Worm (Caenorhabditis elegans): Measurements from ENCODE around the gene C18D11.6.

C18D11.6 gene

DNA sequence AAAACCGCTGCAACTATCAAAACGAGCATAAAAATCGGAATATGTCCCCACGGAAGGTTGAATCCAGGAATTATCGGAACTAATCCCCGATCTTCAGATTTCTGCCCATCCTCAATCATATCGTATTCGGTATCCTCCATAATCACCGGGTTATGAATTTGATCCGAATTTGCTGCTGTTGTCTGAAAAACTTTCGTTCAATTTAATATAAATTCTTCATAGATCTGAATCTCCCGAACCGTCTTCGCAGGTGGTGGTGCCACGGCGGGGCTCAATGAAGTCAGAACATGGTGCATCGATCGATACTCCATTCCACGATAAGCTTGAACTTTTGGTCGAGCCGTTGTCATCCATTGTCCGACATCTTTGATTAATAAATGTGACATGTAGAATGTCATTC, 46.5 kb downstream of the C18D11.6 start:
- no peak for TF ChIP-seq elt-2 (tag; optimal IDR thresholded peaks at IDR 0.05)

Measured in whole organism, L3 larva.